Worm (Caenorhabditis elegans): ENCODE measurements around the gene srsx-22.

DNA sequence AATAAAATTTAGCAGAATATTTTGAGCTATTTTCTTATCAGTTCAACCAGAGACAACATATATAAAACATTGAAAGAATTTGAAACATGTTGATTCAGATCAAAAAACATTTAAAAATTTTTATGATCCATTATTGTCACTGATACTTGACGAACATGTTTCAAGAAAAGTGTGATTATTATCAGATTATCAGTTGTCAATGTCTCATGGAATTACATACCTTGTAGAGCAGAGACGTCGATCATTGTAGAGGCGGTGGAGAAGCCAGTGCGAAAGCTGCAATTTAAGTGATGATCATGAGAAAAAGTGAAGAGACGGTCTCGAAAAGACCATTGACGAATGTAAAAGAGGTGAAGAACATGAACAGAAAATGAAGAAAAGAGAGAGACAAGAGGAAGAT lies 50.9 kb downstream of the srsx-22 start, which contains the start of gene F52E1.9:
- TF ChIP-seq nhr-28 (tag; optimal IDR thresholded peaks at IDR 0.05) (no peak), elt-1 (tag; optimal IDR thresholded peaks at IDR 0.05; ENCODE audit: borderline replicate concordance, insufficient read depth) (no peak), lin-13 (tag; optimal IDR thresholded peaks at IDR 0.05) (no peak), unc-39 (tag; optimal IDR thresholded peaks at IDR 0.05) (no peak), unc-62 (GFP tag; optimal IDR thresholded peaks at IDR 0.05) (no peak), nhr-76 (tag; optimal IDR thresholded peaks at IDR 0.05) (no peak), snpc-4 (tag; optimal IDR thresholded peaks at IDR 0.05) (no peak), elt-3 (tag; optimal IDR thresholded peaks at IDR 0.05) (no peak)

All from whole organism, mixed stage, embryonic.